Worm (Caenorhabditis elegans) whole organism, mixed stage, embryonic: ENCODE data around the gene prx-19.

Experiments used
- blmp-1 ChIP-seq: fragments of 150-350 bp; optimal IDR thresholded peaks from 2 replicates; lab custom pipeline; 2014; ENCODE audit warnings: missing biosample characterization, missing genetic modification characterization
- elt-3 ChIP-seq: fragments of 150-350 bp; optimal IDR thresholded peaks from 2 replicates; lab custom pipeline; 2014; ENCODE audit warnings: missing biosample characterization, missing genetic modification characterization
- lsy-2 ChIP-seq: fragments of 150-350 bp; optimal IDR thresholded peaks from 2 replicates; lab custom pipeline; 2014; ENCODE audit warnings: missing biosample characterization, missing genetic modification characterization
- pha-4 ChIP-seq: fragments of 150-350 bp; optimal IDR thresholded peaks from 2 replicates; lab custom pipeline; 2018; ENCODE audit warnings: missing biosample characterization, missing genetic modification reagents, missing genetic modification characterization
- sem-2 ChIP-seq: fragments of 200-800 bp; sonication (Bioruptor generic); optimal IDR thresholded peaks from 2 replicates; lab custom pipeline; 2018; ENCODE audit warnings: mild to moderate bottlenecking, missing genetic modification characterization, missing compliant biosample characterization
- snpc-4 ChIP-seq: fragments of 150-350 bp; optimal IDR thresholded peaks from 2 replicates; lab custom pipeline; 2014; ENCODE audit warnings: missing biosample characterization, missing genetic modification characterization
- unc-39 ChIP-seq: fragments of 150-350 bp; optimal IDR thresholded peaks from 2 replicates; lab custom pipeline; 2014; ENCODE audit warnings: missing biosample characterization, missing genetic modification characterization
- zip-8 ChIP-seq: fragments of 150-350 bp; optimal IDR thresholded peaks from 2 replicates; lab custom pipeline; 2014; ENCODE audit warnings: missing biosample characterization, missing genetic modification characterization

ce11 chrIII:8782080-8782479 lies 27.0 kb downstream of the prx-19 start:
- TF ChIP-seq unc-39 (no peak), sem-2 (GFP tag; lab: Kevin White, UChicago) (no peak), lsy-2 (tag; lab: Kevin White, UChicago) (no peak), blmp-1 (tag; lab: Kevin White, UChicago) (no peak), zip-8 (tag; lab: Kevin White, UChicago) (no peak), elt-3 (tag; lab: Kevin White, UChicago) (no peak), pha-4 (tag; lab: Kevin White, UChicago) (no peak), snpc-4 (tag; lab: Kevin White, UChicago) (no peak)
